Worm (Caenorhabditis elegans) whole organism, L4/young adult: ENCODE measurements around the gene R09F10.3.

ENCODE experiments used
- W03F9.2 ChIP-seq: fragments of 150-350 bp; optimal IDR thresholded peaks from 2 replicates; lab custom pipeline; 2014; ENCODE audit warnings: missing biosample characterization, missing genetic modification characterization
- dao-5 ChIP-seq: sonication (generic microtip); optimal IDR thresholded peaks from 2 replicates; lab custom pipeline; 2016; ENCODE audit warnings: missing genotype, missing genetic modification characterization, moderate library complexity, missing compliant biosample characterization
- him-1 ChIP-seq: sonication (generic microtip); optimal IDR thresholded peaks from 2 replicates; lab custom pipeline; 2016; ENCODE audit warnings: missing genotype, missing genetic modification reagents, missing genetic modification characterization, missing compliant biosample characterization

- TF ChIP-seq dao-5 (tag; lab: Kevin White, UChicago) (no peak), him-1 (tag; lab: Kevin White, UChicago) (no peak), W03F9.2 (tag; lab: Kevin White, UChicago) (no peak)
These were observed 42.1 kb upstream of the R09F10.3 start, which contains the start of gene M60.6 for ce11 chrX:8252293-8252692.
